Fruit fly (Drosophila melanogaster): ENCODE data around the gene CG44362.

dm6 chr3L:11381126-11381940 lies 16.0 kb upstream of the CG44362 start:
- no peak for TF ChIP-seq CG5204 (GFP tag; optimal IDR thresholded peaks at IDR 0.05)
- no peak for TF ChIP-seq pad (GFP tag; optimal IDR thresholded peaks at IDR 0.05)
- no peak for TF ChIP-seq kay (GFP tag; ENCODE audit: borderline replicate concordance)
- no peak for TF ChIP-seq CG1620 (GFP tag; optimal IDR thresholded peaks at IDR 0.05)
- TF ChIP-seq cic (GFP tag; optimal IDR thresholded peaks at IDR 0.05), result no peak
- no peak for TF ChIP-seq Clk (GFP tag; optimal IDR thresholded peaks at IDR 0.05)
- no peak for TF ChIP-seq toe (GFP tag; optimal IDR thresholded peaks at IDR 0.05)

Measured in whole organism, adult.